Worm (Caenorhabditis elegans): ENCODE results near the gene sra-10.

The sra-10 gene

ce11 chrII:10888979-10889378 lies 5.9 kb downstream of the sra-10 start, which contains the start of gene ptr-8:
Gene ptr-8 (plus strand): TSS chrII:10889279.
- TF ChIP-seq lin-11 (tag; optimal IDR thresholded peaks at IDR 0.05) (no peak), nhr-25 (tag; optimal IDR thresholded peaks at IDR 0.05) (no peak), blmp-1 (tag; optimal IDR thresholded peaks at IDR 0.05; ENCODE audit: insufficient read depth) (no peak), nhr-77 (tag; optimal IDR thresholded peaks at IDR 0.05) (no peak), Y55F3AM.14 (GFP tag; optimal IDR thresholded peaks at IDR 0.05) (no peak), nhr-237 (tag; optimal IDR thresholded peaks at IDR 0.05) (no peak), mdl-1 (tag; optimal IDR thresholded peaks at IDR 0.05) (no peak), nhr-10 (tag; optimal IDR thresholded peaks at IDR 0.05) (no peak), ztf-1 (GFP tag; conservative IDR thresholded peaks at IDR 0.05) (no peak), aly-2 (tag; optimal IDR thresholded peaks at IDR 0.05) (no peak), nhr-12 (tag; optimal IDR thresholded peaks at IDR 0.05) (no peak), mab-5 (tag; optimal IDR thresholded peaks at IDR 0.05) (no peak), nhr-129 (tag; optimal IDR thresholded peaks at IDR 0.05) (no peak), peb-1 (tag; optimal IDR thresholded peaks at IDR 0.05) (no peak), nhr-6 (tag; optimal IDR thresholded peaks at IDR 0.05) (no peak), nhr-21 (tag; optimal IDR thresholded peaks at IDR 0.05) (no peak), ceh-16 (tag; optimal IDR thresholded peaks at IDR 0.05) (no peak), mbf-1 (tag; optimal IDR thresholded peaks at IDR 0.05) (no peak), R02D3.7 (tag; optimal IDR thresholded peaks at IDR 0.05) (no peak), ZK546.5 (tag; optimal IDR thresholded peaks at IDR 0.05) (no peak)

- TF ChIP-seq F13H6.1 (tag; optimal IDR thresholded peaks at IDR 0.05) (no peak), nhr-237 (tag; optimal IDR thresholded peaks at IDR 0.05) (no peak), ztf-4 (tag; optimal IDR thresholded peaks at IDR 0.05) (no peak), nhr-129 (tag; optimal IDR thresholded peaks at IDR 0.05) (peak; percentile 67), unc-39 (tag; optimal IDR thresholded peaks at IDR 0.05) (no peak), sma-3 (GFP tag; optimal IDR thresholded peaks at IDR 0.05) (peak; percentile 39), nhr-25 (tag; optimal IDR thresholded peaks at IDR 0.05) (peak; percentile 75), fos-1 (tag; optimal IDR thresholded peaks at IDR 0.05) (peak; percentile 17)
Measured at ce11 chrII:10887097-10887496, 7.8 kb downstream of the sra-10 start.

ce11 chrII:10885868-10886514 lies 8.9 kb downstream of the sra-10 start, which contains the start of gene F44F4.3:
Gene F44F4.3 (minus strand): TSS chrII:10885918.
- no peak for TF ChIP-seq snpc-4 (tag; optimal IDR thresholded peaks at IDR 0.05)
- peak; percentile 49 for TF ChIP-seq nhr-25 (tag; optimal IDR thresholded peaks at IDR 0.05)

ce11 chrII:10885250-10885649 lies 9.6 kb downstream of the sra-10 start:
- no peak for TF ChIP-seq snpc-4 (tag; optimal IDR thresholded peaks at IDR 0.05)
- no peak for TF ChIP-seq ama-1 (optimal IDR thresholded peaks at IDR 0.05)
- TF ChIP-seq skn-1 (tag; optimal IDR thresholded peaks at IDR 0.05), result no peak
- no peak for TF ChIP-seq mbf-1 (tag; optimal IDR thresholded peaks at IDR 0.05)
- no peak for TF ChIP-seq mdl-1 (tag; optimal IDR thresholded peaks at IDR 0.05)
- no peak for TF ChIP-seq nhr-25 (tag; optimal IDR thresholded peaks at IDR 0.05)
- TF ChIP-seq blmp-1 (tag; optimal IDR thresholded peaks at IDR 0.05; ENCODE audit: insufficient read depth), result no peak
- no peak for TF ChIP-seq unc-39 (tag; optimal IDR thresholded peaks at IDR 0.05)
- no peak for TF ChIP-seq ceh-82 (tag; optimal IDR thresholded peaks at IDR 0.05)
- no peak for TF ChIP-seq gmeb-1 (tag; optimal IDR thresholded peaks at IDR 0.05)
- TF ChIP-seq crh-2 (tag; optimal IDR thresholded peaks at IDR 0.05), result no peak
- TF ChIP-seq lin-13 (GFP tag; optimal IDR thresholded peaks at IDR 0.05), result no peak
- TF ChIP-seq zag-1 (tag; optimal IDR thresholded peaks at IDR 0.05), result no peak

- TF ChIP-seq aly-2 (tag; optimal IDR thresholded peaks at IDR 0.05) (no peak), snpc-4 (tag; optimal IDR thresholded peaks at IDR 0.05) (no peak), crh-2 (tag; optimal IDR thresholded peaks at IDR 0.05) (no peak), elt-1 (tag; optimal IDR thresholded peaks at IDR 0.05) (no peak), nhr-25 (tag; optimal IDR thresholded peaks at IDR 0.05) (no peak), mdl-1 (tag; optimal IDR thresholded peaks at IDR 0.05) (no peak), unc-39 (tag; optimal IDR thresholded peaks at IDR 0.05) (no peak), ZK546.5 (tag; optimal IDR thresholded peaks at IDR 0.05) (no peak), nhr-10 (tag; optimal IDR thresholded peaks at IDR 0.05) (no peak), egl-27 (tag; optimal IDR thresholded peaks at IDR 0.05) (no peak), mab-5 (tag; optimal IDR thresholded peaks at IDR 0.05) (no peak), ztf-1 (GFP tag; conservative IDR thresholded peaks at IDR 0.05) (no peak), nhr-23 (tag; optimal IDR thresholded peaks at IDR 0.05) (no peak), Y55F3AM.14 (GFP tag; optimal IDR thresholded peaks at IDR 0.05) (no peak), nhr-237 (tag; optimal IDR thresholded peaks at IDR 0.05) (no peak), lin-13 (GFP tag; optimal IDR thresholded peaks at IDR 0.05) (no peak), gmeb-1 (tag; optimal IDR thresholded peaks at IDR 0.05) (no peak), sma-3 (GFP tag; optimal IDR thresholded peaks at IDR 0.05) (no peak)
Measured at ce11 chrII:10884396-10884795, 10.5 kb downstream of the sra-10 start, which contains the start of gene egg-3. Gene egg-3 (minus strand): TSS chrII:10884441.
